Worm (Caenorhabditis elegans) whole organism, midembryonic: Measurements from ENCODE around the gene F55D1.1.
A peak's percentile ranks its signal among the peaks of the same experiment; 100 is the strongest.

Source experiments
- T22C8.4 ChIP-seq: fragments of 200-800 bp; sonication (Bioruptor generic); IDR thresholded peaks from 2 replicates; pipeline ENCODE4 v1.3.6; 2022; ENCODE audit warnings: missing genetic modification characterization, missing compliant biosample characterization
- cog-1 ChIP-seq: sonication (generic microtip); optimal IDR thresholded peaks from 2 replicates; lab custom pipeline; 2016; ENCODE audit warnings: missing genetic modification characterization, missing compliant biosample characterization
- flt-1 ChIP-seq: fragments of 200-800 bp; sonication (Bioruptor generic); IDR thresholded peaks from 2 replicates; pipeline ENCODE4 v1.3.6; 2022; ENCODE audit warnings: missing genetic modification characterization, missing compliant biosample characterization
- klf-2 ChIP-seq: fragments of 200-800 bp; sonication (Bioruptor generic); conservative IDR thresholded peaks from 2 replicates; pipeline ENCODE4 v1.3.6; 2022; ENCODE audit warnings: missing genetic modification reagents, missing genetic modification characterization, missing compliant biosample characterization
- med-1 ChIP-seq: sonication (generic microtip); optimal IDR thresholded peaks from 2 replicates; lab custom pipeline; 2017; ENCODE audit warnings: missing genetic modification characterization, mild to moderate bottlenecking, missing compliant biosample characterization, antibody characterized with exemption, missing genetic modification reagents; ENCODE audit not compliant: insufficient read depth
- ref-1 ChIP-seq: fragments of 200-800 bp; sonication (Bioruptor generic); conservative IDR thresholded peaks from 2 replicates; pipeline ENCODE4 v1.3.6; 2022; ENCODE audit warnings: missing genetic modification reagents, missing genetic modification characterization, missing compliant biosample characterization
- tab-1 ChIP-seq: fragments of 200-800 bp; sonication (Bioruptor generic); IDR thresholded peaks from 2 replicates; pipeline ENCODE4 v1.3.6; 2022; ENCODE audit warnings: missing genetic modification characterization, missing compliant biosample characterization
- ztf-23 ChIP-seq: fragments of 200-800 bp; sonication (Bioruptor generic); IDR thresholded peaks from 2 replicates; pipeline ENCODE4 v1.3.6; 2022; ENCODE audit warnings: missing genetic modification reagents, missing genetic modification characterization, missing compliant biosample characterization
- ztf-29 ChIP-seq: fragments of 200-800 bp; sonication (Bioruptor generic); IDR thresholded peaks from 2 replicates; pipeline ENCODE4 v1.3.6; 2022; ENCODE audit warnings: missing genetic modification reagents, missing genetic modification characterization, missing compliant biosample characterization

F55D1.1 gene

ce11 chrX:5507926-5508325 is 18.3 kb downstream of the F55D1.1 start:
- peak; percentile 53; the same call in 1 of the 2 replicates for TF ChIP-seq T22C8.4 (GFP tag; lab: Robert Waterston, UW)
- no peak for TF ChIP-seq ztf-29 (GFP tag; lab: Robert Waterston, UW)

ce11 chrX:5509114-5509877 is 19.7 kb downstream of the F55D1.1 start:
- TF ChIP-seq med-1 (no peak), ref-1 (GFP tag; lab: Robert Waterston, UW) (no peak), flt-1 (GFP tag; lab: Robert Waterston, UW) (no peak), ztf-23 (GFP tag; lab: Robert Waterston, UW) (no peak), klf-2 (GFP tag; lab: Robert Waterston, UW) (no peak), T22C8.4 (GFP tag; lab: Robert Waterston, UW) (no peak), ztf-29 (GFP tag; lab: Robert Waterston, UW) (no peak), tab-1 (GFP tag; lab: Robert Waterston, UW) (no peak), cog-1 (tag; lab: Kevin White, UChicago) (no peak)

ce11 chrX:5512227-5512626 is 22.6 kb downstream of the F55D1.1 start, which contains the start of gene T23F2.3:
TSS of gene T23F2.3 (minus strand) at chrX:5512327.
- TF ChIP-seq klf-2 (GFP tag; lab: Robert Waterston, UW) (no peak), cog-1 (tag; lab: Kevin White, UChicago) (no peak)

DNA sequence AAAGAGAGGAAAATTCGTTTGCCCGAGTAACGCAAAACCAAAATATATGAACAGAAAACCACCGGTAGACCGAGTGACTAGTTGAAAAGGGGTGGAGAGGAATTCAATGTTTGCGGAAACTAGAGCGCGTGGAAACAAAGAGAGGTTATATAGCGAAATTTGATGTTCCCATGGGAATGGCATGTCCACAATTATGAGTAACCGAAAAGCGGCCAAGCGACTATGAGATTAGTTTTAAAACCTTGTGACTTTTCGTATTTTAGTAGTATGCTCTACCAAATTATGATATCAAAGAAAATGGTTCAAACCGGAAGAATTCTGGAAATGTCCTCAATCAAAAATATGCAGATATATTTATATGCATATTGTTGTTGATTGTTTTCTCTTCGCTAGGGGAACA is 23.1 kb downstream of the F55D1.1 start:
- TF ChIP-seq ref-1 (GFP tag; lab: Robert Waterston, UW), result no peak

DNA sequence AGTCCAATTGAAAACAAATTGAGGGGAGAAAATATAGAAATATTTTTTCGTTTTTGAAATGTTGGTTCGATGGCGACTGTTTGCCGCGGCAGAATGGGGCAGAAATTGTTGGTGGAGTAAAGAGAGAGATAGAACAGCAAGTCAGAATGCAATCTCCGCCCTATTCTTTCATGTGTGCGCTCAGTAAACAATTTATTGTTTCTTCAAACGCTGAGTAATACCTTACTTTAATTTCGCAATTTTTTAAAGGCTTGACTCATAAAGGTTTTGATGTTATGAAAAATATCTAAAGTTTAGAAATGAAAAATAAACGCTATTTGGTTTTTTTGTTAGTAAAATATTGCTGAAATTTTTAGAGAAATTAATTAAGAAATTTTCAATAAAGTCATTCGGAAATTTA is 24.7 kb downstream of the F55D1.1 start:
- TF ChIP-seq tab-1 (GFP tag; lab: Robert Waterston, UW), result no peak
- no peak for TF ChIP-seq cog-1 (tag; lab: Kevin White, UChicago)
- TF ChIP-seq flt-1 (GFP tag; lab: Robert Waterston, UW), result no peak
- TF ChIP-seq ztf-29 (GFP tag; lab: Robert Waterston, UW), result no peak
- no peak for TF ChIP-seq klf-2 (GFP tag; lab: Robert Waterston, UW)
- no peak for TF ChIP-seq ztf-23 (GFP tag; lab: Robert Waterston, UW)
- no peak for TF ChIP-seq med-1
- TF ChIP-seq ref-1 (GFP tag; lab: Robert Waterston, UW), result no peak

DNA sequence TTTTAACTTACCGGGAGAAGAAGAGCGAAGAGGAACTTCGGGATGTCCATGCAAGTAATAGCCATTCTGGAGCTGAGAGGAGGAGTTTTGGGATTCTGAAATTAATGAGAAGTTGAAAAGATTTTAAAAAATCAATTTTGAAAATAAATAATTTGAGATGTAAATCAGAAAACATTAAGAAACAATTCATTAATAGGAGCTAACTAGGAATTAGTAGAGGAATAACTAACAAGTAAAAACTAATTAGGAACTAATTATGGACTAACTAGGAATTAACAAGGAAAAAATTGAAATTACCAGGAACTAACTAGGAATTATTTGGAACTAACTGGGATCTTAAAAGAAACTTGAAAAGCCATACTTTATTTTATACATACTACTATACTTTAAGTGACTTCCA is 25.3 kb downstream of the F55D1.1 start, which contains the start of gene T23F2.4:
Gene T23F2.4, minus strand, starts transcription at position 101 of the 400 bp plus-strand sequence.
- no peak for TF ChIP-seq med-1
- TF ChIP-seq ztf-23 (GFP tag; lab: Robert Waterston, UW), result no peak

DNA sequence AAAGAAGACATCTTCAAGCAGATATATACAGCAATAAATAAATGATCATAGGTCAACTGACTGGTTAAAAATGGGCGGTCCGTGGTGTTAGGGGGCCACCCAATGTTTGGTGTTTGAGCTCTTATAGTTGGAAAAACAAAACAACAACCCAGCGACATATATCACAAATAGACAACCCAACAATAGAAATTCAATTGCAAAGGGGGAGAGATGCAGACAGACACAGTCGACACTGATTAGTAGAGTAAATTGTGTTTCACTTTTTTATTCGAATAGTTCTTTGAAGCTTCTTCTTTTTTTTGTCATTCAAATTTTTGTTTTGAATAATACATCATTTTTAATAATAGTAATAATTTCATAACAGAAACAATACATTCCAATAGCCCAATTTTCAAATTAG is 25.8 kb downstream of the F55D1.1 start:
- no peak for TF ChIP-seq cog-1 (tag; lab: Kevin White, UChicago)
- no peak for TF ChIP-seq flt-1 (GFP tag; lab: Robert Waterston, UW)
- TF ChIP-seq ref-1 (GFP tag; lab: Robert Waterston, UW), result no peak
- TF ChIP-seq ztf-29 (GFP tag; lab: Robert Waterston, UW), result no peak
- no peak for TF ChIP-seq klf-2 (GFP tag; lab: Robert Waterston, UW)
- no peak for TF ChIP-seq T22C8.4 (GFP tag; lab: Robert Waterston, UW)
- TF ChIP-seq ztf-23 (GFP tag; lab: Robert Waterston, UW), result no peak
- no peak for TF ChIP-seq med-1
- TF ChIP-seq tab-1 (GFP tag; lab: Robert Waterston, UW), result no peak

DNA sequence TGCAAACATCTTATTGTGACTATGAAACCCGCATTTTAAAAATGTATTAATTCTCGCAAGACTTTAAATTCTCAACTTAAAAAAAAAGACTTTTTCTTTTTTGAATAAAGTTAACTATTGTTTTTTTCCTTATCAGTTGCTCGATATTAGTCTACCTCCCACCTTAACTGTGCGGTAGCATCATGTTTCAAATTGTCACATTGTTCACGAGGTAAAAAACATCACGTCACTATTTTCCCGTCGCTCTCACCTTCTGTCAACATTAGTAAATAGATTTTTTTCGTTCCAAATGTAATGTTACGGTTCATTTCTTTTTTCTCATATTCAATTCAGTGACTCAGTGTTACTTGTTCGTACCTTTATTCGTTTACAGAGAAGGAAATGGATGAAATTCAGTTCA is 26.7 kb downstream of the F55D1.1 start:
- TF ChIP-seq ztf-29 (GFP tag; lab: Robert Waterston, UW), result no peak

DNA sequence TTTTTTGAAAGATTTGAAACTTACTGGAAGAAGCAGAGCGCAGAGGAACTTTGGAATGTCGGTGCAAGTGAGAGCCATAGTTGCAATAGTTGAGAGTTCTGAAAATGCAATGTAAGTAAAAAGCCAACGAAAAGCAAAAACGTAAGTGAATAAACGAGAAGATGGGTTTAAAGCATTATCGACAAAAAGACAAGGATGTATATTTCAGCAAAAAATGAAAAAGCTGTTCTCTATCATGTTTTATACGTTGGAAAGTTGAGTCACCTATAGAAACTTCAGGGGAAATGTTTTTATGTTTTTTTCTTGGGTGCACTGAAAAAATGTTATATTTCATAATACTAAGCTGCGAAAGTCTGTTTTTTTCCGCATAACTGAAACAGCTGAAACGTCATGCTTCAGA is 27.4 kb downstream of the F55D1.1 start, which contains the start of gene T23F2.5:
Gene T23F2.5, minus strand, starts transcription at position 101 of the 400 bp plus-strand sequence.
- TF ChIP-seq cog-1 (tag; lab: Kevin White, UChicago), result no peak
- TF ChIP-seq klf-2 (GFP tag; lab: Robert Waterston, UW), result no peak
- no peak for TF ChIP-seq ztf-29 (GFP tag; lab: Robert Waterston, UW)
- no peak for TF ChIP-seq T22C8.4 (GFP tag; lab: Robert Waterston, UW)
- TF ChIP-seq ztf-23 (GFP tag; lab: Robert Waterston, UW), result no peak
- TF ChIP-seq ref-1 (GFP tag; lab: Robert Waterston, UW), result no peak
- TF ChIP-seq tab-1 (GFP tag; lab: Robert Waterston, UW), result no peak
- TF ChIP-seq med-1, result no peak
- no peak for TF ChIP-seq flt-1 (GFP tag; lab: Robert Waterston, UW)

ce11 chrX:5517844-5518243 is 28.2 kb downstream of the F55D1.1 start:
- TF ChIP-seq tab-1 (GFP tag; lab: Robert Waterston, UW), result no peak
- TF ChIP-seq med-1, result no peak
- no peak for TF ChIP-seq ref-1 (GFP tag; lab: Robert Waterston, UW)
- no peak for TF ChIP-seq ztf-23 (GFP tag; lab: Robert Waterston, UW)
- TF ChIP-seq T22C8.4 (GFP tag; lab: Robert Waterston, UW), result no peak
- TF ChIP-seq ztf-29 (GFP tag; lab: Robert Waterston, UW), result no peak
- TF ChIP-seq flt-1 (GFP tag; lab: Robert Waterston, UW), result no peak
- no peak for TF ChIP-seq klf-2 (GFP tag; lab: Robert Waterston, UW)
- TF ChIP-seq cog-1 (tag; lab: Kevin White, UChicago), result no peak
